Worm (Caenorhabditis elegans): ENCODE data around the gene oac-56.

- TF ChIP-seq nhr-10 (tag; optimal IDR thresholded peaks at IDR 0.05) = no peak
- TF ChIP-seq fos-1 (tag; optimal IDR thresholded peaks at IDR 0.05) = no peak
- no peak for TF ChIP-seq snpc-4 (tag; optimal IDR thresholded peaks at IDR 0.05)
- no peak for TF ChIP-seq mdl-1 (tag; optimal IDR thresholded peaks at IDR 0.05)
- no peak for TF ChIP-seq nhr-11 (tag; optimal IDR thresholded peaks at IDR 0.05)
- TF ChIP-seq lsy-2 (tag; optimal IDR thresholded peaks at IDR 0.05) = no peak
Measured at ce11 chrIV:14394812-14395211, 44.3 kb upstream of the oac-56 start.

Data from whole organism, L2 larva.